Fruit fly (Drosophila melanogaster) whole organism, adult: ENCODE results near the gene SdhC.

Experiments
- CG33017 ChIP-seq: fragments of 200-800 bp; sonication (Bioruptor generic); optimal IDR thresholded peaks from 2 replicates; lab custom pipeline; 2018; ENCODE audit warnings: missing biosample characterization, mild to moderate bottlenecking, missing genetic modification characterization, moderate library complexity
- CG5204 ChIP-seq: fragments of 200-800 bp; sonication (Bioruptor generic); optimal IDR thresholded peaks from 2 replicates; lab custom pipeline; 2016; ENCODE audit warnings: missing biosample characterization, missing genetic modification characterization
- Clk ChIP-seq: fragments of 200-800 bp; sonication (Bioruptor generic); optimal IDR thresholded peaks from 2 replicates; lab custom pipeline; 2017; ENCODE audit warnings: missing biosample characterization, missing genetic modification characterization
- Crg-1 ChIP-seq: fragments of 200-800 bp; sonication (Bioruptor generic); optimal IDR thresholded peaks from 2 replicates; lab custom pipeline; 2016; ENCODE audit warnings: missing biosample characterization, missing genetic modification characterization
- bab1 ChIP-seq: fragments of 200-800 bp; sonication (Bioruptor generic); optimal IDR thresholded peaks from 3 replicates; lab custom pipeline; 2019; ENCODE audit warnings: missing biosample characterization, mild to moderate bottlenecking, missing genetic modification characterization, moderate library complexity
- kay ChIP-seq: fragments of 200-800 bp; sonication (Bioruptor generic); peaks from one replicate; lab custom pipeline; 2016; ENCODE audit warnings: missing biosample characterization, missing genetic modification characterization, borderline replicate concordance
- toe ChIP-seq: fragments of 200-800 bp; sonication (Bioruptor generic); optimal IDR thresholded peaks from 2 replicates; lab custom pipeline; 2016; ENCODE audit warnings: missing biosample characterization, missing genetic modification characterization

- TF ChIP-seq CG33017 (tag; lab: Kevin White, UChicago) (no peak), Crg-1 (GFP tag; lab: Kevin White, UChicago) (no peak), bab1 (no peak), CG5204 (GFP tag; lab: Kevin White, UChicago) (no peak), Clk (GFP tag; lab: Kevin White, UChicago) (no peak), toe (no peak), kay (GFP tag; lab: Kevin White, UChicago) (no peak)
These were observed 15.6 kb upstream of the SdhC start, which contains the start of gene scpr-C for dm6 chr3R:11225220-11225619.
